Worm (Caenorhabditis elegans): ENCODE data around the gene cyk-4.

Gene cyk-4

DNA sequence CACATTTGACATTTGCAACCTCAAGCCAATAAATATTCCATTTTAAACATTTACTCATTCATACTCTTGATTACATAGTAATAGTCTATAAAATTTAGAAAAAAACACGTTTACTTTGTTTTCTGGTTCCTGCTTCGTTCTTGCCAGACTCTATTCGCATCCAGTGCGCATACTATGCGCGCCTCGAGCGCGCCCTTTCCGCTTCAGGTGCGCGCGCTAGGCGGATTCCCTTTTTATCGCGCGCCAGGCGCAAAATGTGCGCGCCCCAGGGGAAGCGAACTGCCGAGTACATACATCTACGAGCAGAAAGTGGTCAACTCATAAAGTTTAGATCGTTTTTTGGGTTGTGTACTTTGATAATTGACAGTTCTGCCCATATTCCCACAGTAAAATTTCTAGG is 29.6 kb downstream of the cyk-4 start:
- no peak for TF ChIP-seq sox-2 (GFP tag; IDR thresholded peaks at IDR 0.05)
- TF ChIP-seq zip-5 (tag; optimal IDR thresholded peaks at IDR 0.05): no peak
- no peak for TF ChIP-seq pat-9 (tag; optimal IDR thresholded peaks at IDR 0.05)
- no peak for TF ChIP-seq nfya-1 (tag; optimal IDR thresholded peaks at IDR 0.05)
- TF ChIP-seq unc-86 (tag; optimal IDR thresholded peaks at IDR 0.05): no peak
- TF ChIP-seq ama-1 (optimal IDR thresholded peaks at IDR 0.05): no peak
- TF ChIP-seq C38D4.7 (GFP tag; optimal IDR thresholded peaks at IDR 0.05): no peak
- TF ChIP-seq unc-55 (GFP tag; optimal IDR thresholded peaks at IDR 0.05): no peak
- TF ChIP-seq gmeb-2 (tag; optimal IDR thresholded peaks at IDR 0.05): no peak
- TF ChIP-seq pag-3 (tag; optimal IDR thresholded peaks at IDR 0.05; ENCODE audit: borderline replicate concordance): no peak
- TF ChIP-seq ceh-24 (tag; optimal IDR thresholded peaks at IDR 0.05): no peak
- no peak for TF ChIP-seq ceh-48 (tag; optimal IDR thresholded peaks at IDR 0.05)
- TF ChIP-seq fkh-10 (GFP tag; optimal IDR thresholded peaks at IDR 0.05): no peak
- no peak for TF ChIP-seq ceh-18 (tag; optimal IDR thresholded peaks at IDR 0.05)
- TF ChIP-seq elt-4 (tag; optimal IDR thresholded peaks at IDR 0.05): no peak
- no peak for TF ChIP-seq syd-9 (tag; optimal IDR thresholded peaks at IDR 0.05)
- no peak for TF ChIP-seq lin-11 (tag; optimal IDR thresholded peaks at IDR 0.05)
- TF ChIP-seq nhr-232 (tag; optimal IDR thresholded peaks at IDR 0.05): no peak
- TF ChIP-seq T23F11.4 (GFP tag; optimal IDR thresholded peaks at IDR 0.05): no peak

DNA sequence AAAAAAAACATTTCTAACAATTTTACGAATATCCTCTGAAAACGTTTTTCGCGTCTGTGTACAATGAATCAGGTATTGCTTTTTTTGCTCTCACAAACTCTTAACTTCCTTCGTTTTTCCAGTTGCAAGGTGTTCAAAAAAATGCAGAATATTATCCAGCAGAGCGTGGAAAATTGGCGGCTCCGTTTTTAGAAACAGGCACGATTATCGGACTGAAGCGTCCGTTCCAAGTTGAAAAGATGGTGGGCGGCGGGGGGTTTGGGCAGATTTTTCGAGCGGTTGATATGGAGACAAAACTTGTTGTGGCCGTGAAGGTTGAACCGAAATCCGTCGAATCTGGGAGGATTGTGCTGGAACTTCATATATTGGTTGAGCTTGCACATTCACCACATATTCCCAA is 36.0 kb downstream of the cyk-4 start, which contains the start of gene W06F12.3:
W06F12.3 (plus strand) TSS at position 23 of the 400 bp plus-strand sequence.
- TF ChIP-seq ceh-48 (tag; optimal IDR thresholded peaks at IDR 0.05) (no peak), nhr-232 (tag; optimal IDR thresholded peaks at IDR 0.05) (no peak), unc-55 (GFP tag; optimal IDR thresholded peaks at IDR 0.05) (no peak), ref-2 (tag; optimal IDR thresholded peaks at IDR 0.05) (no peak), elt-2 (tag; optimal IDR thresholded peaks at IDR 0.05) (no peak), fkh-6 (tag; optimal IDR thresholded peaks at IDR 0.05) (no peak)

DNA sequence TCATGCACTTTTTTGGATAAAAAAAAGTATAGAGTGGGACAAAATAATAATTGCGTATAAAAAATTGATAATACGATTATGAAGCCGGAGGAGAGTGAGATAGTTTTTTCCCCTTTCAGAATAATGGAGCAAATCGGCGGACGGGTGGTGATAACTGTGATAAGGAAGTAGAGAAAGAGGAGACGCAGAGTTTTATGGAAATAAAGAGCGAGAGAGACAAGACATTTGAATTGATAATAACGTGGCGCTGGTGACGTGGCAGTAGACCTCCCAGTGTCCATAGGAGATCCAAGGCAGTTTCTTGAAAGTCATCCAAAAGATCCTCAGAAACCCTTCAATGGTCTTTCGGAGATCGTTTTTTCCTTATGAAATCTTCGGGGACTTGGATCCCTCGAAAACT is 37.2 kb downstream of the cyk-4 start:
- TF ChIP-seq ceh-19 (GFP tag; optimal IDR thresholded peaks at IDR 0.05) (no peak), elt-2 (tag; optimal IDR thresholded peaks at IDR 0.05) (peak; percentile 79)

DNA sequence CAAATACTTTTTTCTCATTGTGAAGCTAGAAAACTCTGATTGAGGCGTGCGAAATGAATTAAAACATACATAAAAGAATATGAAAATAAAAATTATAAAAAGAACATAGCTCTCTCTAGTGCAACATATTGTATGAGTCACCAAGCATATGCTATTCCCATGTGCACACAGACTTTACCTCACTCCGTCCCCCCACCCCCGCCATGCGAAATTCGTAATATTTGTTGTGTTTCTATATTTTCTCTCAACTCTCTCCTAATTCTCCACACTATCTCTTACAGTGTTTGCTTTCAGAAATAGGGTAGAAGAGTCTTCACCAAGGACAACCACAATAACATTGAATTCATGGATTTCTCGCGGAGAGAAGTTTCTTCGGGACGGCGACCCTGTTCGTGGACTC is 38.4 kb downstream of the cyk-4 start:
- no peak for TF ChIP-seq C38D4.7 (GFP tag; optimal IDR thresholded peaks at IDR 0.05)
- TF ChIP-seq sox-4 (tag; optimal IDR thresholded peaks at IDR 0.05): no peak
- no peak for TF ChIP-seq pha-2 (tag; optimal IDR thresholded peaks at IDR 0.05)
- TF ChIP-seq ceh-18 (tag; optimal IDR thresholded peaks at IDR 0.05): no peak
- no peak for TF ChIP-seq npax-4 (tag; optimal IDR thresholded peaks at IDR 0.05)
- no peak for TF ChIP-seq K09A11.1 (tag; optimal IDR thresholded peaks at IDR 0.05; ENCODE audit: insufficient read depth)
- TF ChIP-seq ref-2 (tag; optimal IDR thresholded peaks at IDR 0.05): no peak

DNA sequence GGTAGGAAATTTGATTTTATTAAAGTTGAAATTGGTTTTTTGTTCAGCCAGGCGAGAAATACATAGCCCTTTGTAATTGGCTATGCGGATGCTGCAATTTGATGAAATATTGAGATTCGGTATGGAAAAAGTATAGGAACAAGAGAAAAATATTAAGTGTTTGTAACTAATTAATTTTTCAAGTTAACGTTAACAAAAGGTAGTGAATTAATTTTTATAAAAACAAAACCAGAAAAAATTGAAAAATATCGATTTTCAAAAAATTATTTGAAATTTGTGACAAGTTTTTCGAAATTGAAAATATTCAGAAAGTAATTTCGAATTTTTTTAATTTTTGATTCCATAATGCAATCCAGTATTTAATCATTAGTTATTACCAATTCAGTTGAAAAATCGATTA is 39.4 kb downstream of the cyk-4 start, which contains the start of gene W06F12.2:
W06F12.2 (minus strand) TSS at position 101 of the 400 bp plus-strand sequence.
- no peak for TF ChIP-seq hlh-30 (tag; optimal IDR thresholded peaks at IDR 0.05; ENCODE audit: insufficient read depth)
- TF ChIP-seq F13H6.1 (tag; optimal IDR thresholded peaks at IDR 0.05): no peak
- no peak for TF ChIP-seq dmd-4 (tag; optimal IDR thresholded peaks at IDR 0.05; ENCODE audit: borderline replicate concordance)
- TF ChIP-seq gmeb-2 (tag; optimal IDR thresholded peaks at IDR 0.05): no peak
- no peak for TF ChIP-seq pha-2 (tag; optimal IDR thresholded peaks at IDR 0.05)
- no peak for TF ChIP-seq hlh-13 (GFP tag; optimal IDR thresholded peaks at IDR 0.05)
- TF ChIP-seq pax-1 (tag; optimal IDR thresholded peaks at IDR 0.05): no peak
- TF ChIP-seq tbx-2 (tag; optimal IDR thresholded peaks at IDR 0.05): no peak
- TF ChIP-seq unc-3 (GFP tag; conservative IDR thresholded peaks at IDR 0.05): no peak
- no peak for TF ChIP-seq unc-3 (tag; optimal IDR thresholded peaks at IDR 0.05)
- TF ChIP-seq fax-1 (tag; optimal IDR thresholded peaks at IDR 0.05): no peak
- no peak for TF ChIP-seq eyg-1 (tag; optimal IDR thresholded peaks at IDR 0.05)
- no peak for TF ChIP-seq elt-4 (tag; optimal IDR thresholded peaks at IDR 0.05)

Measured in whole organism, late embryonic.